Fruit fly (Drosophila melanogaster) whole organism, wandering third instar larva: ENCODE data around the gene CG1103.

ENCODE experiments used
- CG9705 ChIP-seq: fragments of 200-800 bp; sonication (Bioruptor generic); optimal IDR thresholded peaks from 2 replicates; lab custom pipeline; 2018; ENCODE audit warnings: missing biosample characterization, mild to moderate bottlenecking, missing genetic modification characterization
- Dfd ChIP-seq: fragments of >200 bp; optimal IDR thresholded peaks from 2 replicates; lab custom pipeline; 2017; ENCODE audit warnings: missing biosample characterization, missing genetic modification characterization
- Dif ChIP-seq: fragments of 200-275, 200-300 bp; sonication (Bioruptor generic); optimal IDR thresholded peaks from 2 replicates; lab custom pipeline; 2018; ENCODE audit warnings: missing biosample characterization, missing genetic modification characterization; ENCODE audit not compliant: partially characterized antibody
- OdsH ChIP-seq: fragments of 200-800 bp; sonication (Bioruptor generic); optimal IDR thresholded peaks from 2 replicates; lab custom pipeline; 2016; ENCODE audit warnings: missing biosample characterization, mild to moderate bottlenecking, missing genetic modification characterization
- Vsx2 ChIP-seq: fragments of 200-300, 225-300 bp; sonication (Bioruptor generic); optimal IDR thresholded peaks from 2 replicates; lab custom pipeline; 2018; ENCODE audit warnings: missing biosample characterization, missing genetic modification characterization; ENCODE audit not compliant: partially characterized antibody
- dmrt93B ChIP-seq: fragments of 200-800 bp; sonication (Bioruptor generic); optimal IDR thresholded peaks from 2 replicates; lab custom pipeline; 2018; ENCODE audit warnings: missing biosample characterization, mild to moderate bottlenecking, missing genetic modification characterization
- ey ChIP-seq: fragments of 200-800 bp; sonication (Bioruptor generic); optimal IDR thresholded peaks from 2 replicates; lab custom pipeline; 2016; ENCODE audit warnings: missing biosample characterization, missing genetic modification characterization
- h ChIP-seq: fragments of 200-800 bp; sonication (Bioruptor generic); optimal IDR thresholded peaks from 3 replicates; lab custom pipeline; 2016; ENCODE audit warnings: missing biosample characterization, mild to moderate bottlenecking, missing genetic modification characterization
- usp ChIP-seq: fragments of >200 bp; optimal IDR thresholded peaks from 2 replicates; lab custom pipeline; 2017; ENCODE audit warnings: missing biosample characterization, missing genetic modification characterization

dm6 chr3R:4341177-4341576, 3.6 kb downstream of the CG1103 start:
- no peak for TF ChIP-seq OdsH (GFP tag; lab: Kevin White, UChicago)
- TF ChIP-seq h (GFP tag; lab: Kevin White, UChicago), result no peak
- TF ChIP-seq Dfd (GFP tag; lab: Kevin White, UChicago), result no peak
- TF ChIP-seq dmrt93B, result no peak
- TF ChIP-seq CG9705, result no peak
- TF ChIP-seq Dif, result no peak
- no peak for TF ChIP-seq usp (GFP tag; lab: Kevin White, UChicago)
- no peak for TF ChIP-seq Vsx2
- TF ChIP-seq ey, result no peak
